Fruit fly (Drosophila melanogaster) whole organism, embryonic: Measurements from ENCODE around the gene CG34300.

Experiments used
- Blimp-1 ChIP-seq: fragments of 200-800 bp; sonication (Bioruptor generic); optimal IDR thresholded peaks from 3 replicates; lab custom pipeline; 2018; ENCODE audit warnings: missing biosample characterization, missing genetic modification characterization, mild to moderate bottlenecking, moderate library complexity, missing genetic modification reagents
- C15 ChIP-seq: fragments of 200-800 bp; sonication (Bioruptor generic); IDR thresholded peaks from 3 replicates; pipeline ENCODE4 v1.3.6; 2022; ENCODE audit warnings: missing biosample characterization, missing genetic modification characterization
- CG15269 ChIP-seq: fragments of 200-800 bp; sonication (Bioruptor generic); optimal IDR thresholded peaks from 2 replicates; lab custom pipeline; 2018; ENCODE audit warnings: missing biosample characterization, mild to moderate bottlenecking, missing genetic modification characterization, moderate library complexity
- CG15514 ChIP-seq: fragments of 200-800 bp; sonication (Bioruptor generic); optimal IDR thresholded peaks from 3 replicates; lab custom pipeline; 2017; ENCODE audit warnings: missing biosample characterization, missing genetic modification characterization, mild to moderate bottlenecking, moderate library complexity, missing genetic modification reagents
- CG17361 ChIP-seq: fragments of 200-800 bp; sonication (Bioruptor generic); IDR thresholded peaks from 3 replicates; pipeline ENCODE4 v1.3.6; 2022; ENCODE audit warnings: missing biosample characterization, missing genetic modification characterization
- CG1832 ChIP-seq: fragments of 200-800 bp; sonication (Bioruptor generic); optimal IDR thresholded peaks from 2 replicates; lab custom pipeline; 2017; ENCODE audit warnings: missing biosample characterization, mild to moderate bottlenecking, missing genetic modification characterization, inconsistent platforms
- CG31365 ChIP-seq: fragments of 200-800 bp; sonication (Bioruptor generic); optimal IDR thresholded peaks from 2 replicates; lab custom pipeline; 2018; ENCODE audit warnings: missing biosample characterization, mild to moderate bottlenecking, missing genetic modification characterization
- CG43689 ChIP-seq: fragments of 200-800 bp; sonication (Bioruptor generic); IDR thresholded peaks from 2 replicates; pipeline ENCODE4 v1.3.6; 2022; ENCODE audit warnings: missing biosample characterization, missing genetic modification characterization
- CG4730 ChIP-seq: fragments of 200-800 bp; sonication (Bioruptor generic); IDR thresholded peaks from 2 replicates; pipeline ENCODE4 v1.3.6; 2022; ENCODE audit warnings: missing biosample characterization, missing genetic modification characterization
- CG5953 ChIP-seq: fragments of 200-800 bp; sonication (Bioruptor generic); IDR thresholded peaks from 2 replicates; pipeline ENCODE4 v1.3.6; 2022; ENCODE audit warnings: missing biosample characterization, missing genetic modification characterization
- CG6689 ChIP-seq: fragments of 200-800 bp; sonication (Bioruptor generic); IDR thresholded peaks from 2 replicates; pipeline ENCODE4 v1.3.6; 2022; ENCODE audit warnings: missing biosample characterization, missing genetic modification characterization
- CG7745 ChIP-seq: fragments of 200-800 bp; sonication (Bioruptor generic); optimal IDR thresholded peaks from 2 replicates; lab custom pipeline; 2018; ENCODE audit warnings: missing biosample characterization, mild to moderate bottlenecking, missing genetic modification characterization, moderate library complexity
- CG7839 ChIP-seq: fragments of 200-800 bp; sonication (Bioruptor generic); optimal IDR thresholded peaks from 3 replicates; lab custom pipeline; 2018; ENCODE audit warnings: missing biosample characterization, mild to moderate bottlenecking, missing genetic modification characterization, moderate library complexity
- CG8089 ChIP-seq: fragments of 200-800 bp; sonication (Bioruptor generic); optimal IDR thresholded peaks from 3 replicates; lab custom pipeline; 2016; ENCODE audit warnings: missing biosample characterization, missing genetic modification characterization
- CG8281 ChIP-seq: fragments of 200-800 bp; sonication (Bioruptor generic); optimal IDR thresholded peaks from 2 replicates; lab custom pipeline; 2018; ENCODE audit warnings: missing biosample characterization, mild to moderate bottlenecking, missing genetic modification characterization, moderate library complexity
- CG9727 ChIP-seq: fragments of 200-800 bp; sonication (Bioruptor generic); optimal IDR thresholded peaks from 3 replicates; lab custom pipeline; 2017; ENCODE audit warnings: missing biosample characterization, mild to moderate bottlenecking, missing genetic modification characterization
- Chrac-16 ChIP-seq: fragments of 200-800 bp; sonication (Bioruptor generic); optimal IDR thresholded peaks from 3 replicates; lab custom pipeline; 2016; ENCODE audit warnings: missing biosample characterization, missing genetic modification characterization
- D19A ChIP-seq: fragments of 200-800 bp; optimal IDR thresholded peaks from 3 replicates; lab custom pipeline; 2019; ENCODE audit warnings: missing biosample characterization, mild to moderate bottlenecking, missing genetic modification characterization, moderate library complexity
- Dad ChIP-seq: fragments of 200-800 bp; sonication (Bioruptor generic); optimal IDR thresholded peaks from 3 replicates; lab custom pipeline; 2016; ENCODE audit warnings: missing biosample characterization, missing genetic modification characterization
- Dip3 ChIP-seq: fragments of 200-800 bp; sonication (Bioruptor generic); optimal IDR thresholded peaks from 3 replicates; lab custom pipeline; 2016; ENCODE audit warnings: missing biosample characterization, missing genetic modification characterization
- GATAe ChIP-seq: fragments of 200-800 bp; sonication (Bioruptor generic); conservative IDR thresholded peaks from 2 replicates; pipeline ENCODE4 v1.3.6; 2022; ENCODE audit warnings: missing biosample characterization, missing genetic modification characterization
- Gug ChIP-seq: fragments of 200-800 bp; sonication (Bioruptor generic); IDR thresholded peaks from 4 replicates; pipeline ENCODE4 v1.3.6; 2022; ENCODE audit warnings: missing biosample characterization, missing genetic modification characterization
- H2.0 ChIP-seq: fragments of 200-800 bp; sonication (Bioruptor generic); IDR thresholded peaks from 2 replicates; pipeline ENCODE4 v1.3.6; 2022; ENCODE audit warnings: missing biosample characterization, missing genetic modification characterization
- MBD-R2 ChIP-seq: fragments of 200-800 bp; sonication (Bioruptor generic); IDR thresholded peaks from 2 replicates; pipeline ENCODE4 v1.3.6; 2022; ENCODE audit warnings: missing biosample characterization, missing genetic modification characterization
- Meics ChIP-seq: fragments of 200-800 bp; sonication (Bioruptor generic); optimal IDR thresholded peaks from 2 replicates; lab custom pipeline; 2017; ENCODE audit warnings: missing biosample characterization, mild to moderate bottlenecking, missing genetic modification characterization
- Oli ChIP-seq: fragments of 200-800 bp; sonication (Bioruptor generic); optimal IDR thresholded peaks from 2 replicates; lab custom pipeline; 2018; ENCODE audit warnings: missing biosample characterization, mild to moderate bottlenecking, missing genetic modification characterization, moderate library complexity
- PHDP ChIP-seq: fragments of 200-800 bp; sonication (Bioruptor generic); optimal IDR thresholded peaks from 3 replicates; lab custom pipeline; 2018; ENCODE audit warnings: missing biosample characterization, mild to moderate bottlenecking, missing genetic modification characterization, moderate library complexity
- Pdp1 ChIP-seq, 2 experiments: fragments of 200-800 bp; sonication (Bioruptor generic); optimal IDR thresholded peaks; 3 replicates each; lab custom pipeline; 2016; ENCODE audit warnings: missing biosample characterization in 2 of 2, missing genetic modification characterization in 2 of 2, mild to moderate bottlenecking in 1 of 2, moderate library complexity in 1 of 2
- abd-A ChIP-seq: fragments of 200-800 bp; sonication (Bioruptor generic); optimal IDR thresholded peaks from 3 replicates; lab custom pipeline; 2019; ENCODE audit warnings: missing biosample characterization, mild to moderate bottlenecking, missing genetic modification characterization, moderate library complexity
- bab2 ChIP-seq: fragments of 200-800 bp; sonication (Bioruptor generic); optimal IDR thresholded peaks from 2 replicates; lab custom pipeline; 2016; ENCODE audit warnings: missing biosample characterization, missing genetic modification characterization
- cad ChIP-seq: fragments of >200 bp; optimal IDR thresholded peaks from 2 replicates; lab custom pipeline; 2017; ENCODE audit warnings: missing biosample characterization, missing genetic modification characterization
- chn ChIP-seq: fragments of 200-800 bp; sonication (Bioruptor generic); optimal IDR thresholded peaks from 2 replicates; lab custom pipeline; 2016; ENCODE audit warnings: missing biosample characterization, missing genetic modification characterization
- corto ChIP-seq: fragments of 200-800 bp; sonication (Bioruptor generic); optimal IDR thresholded peaks from 2 replicates; lab custom pipeline; 2016; ENCODE audit warnings: missing biosample characterization, mild to moderate bottlenecking, missing genetic modification characterization, moderate library complexity
- crp ChIP-seq, 2 experiments: fragments of 200-800 bp; sonication (Bioruptor generic); optimal IDR thresholded peaks; 2 replicates in 1 of 2; 3 replicates in 1 of 2; lab custom pipeline; 2017; ENCODE audit warnings: missing biosample characterization in 2 of 2, missing genetic modification characterization in 2 of 2, mild to moderate bottlenecking in 1 of 2, moderate library complexity in 1 of 2
- dmrt99B ChIP-seq: fragments of 200-800 bp; sonication (Bioruptor generic); optimal IDR thresholded peaks from 2 replicates; lab custom pipeline; 2018; ENCODE audit warnings: missing biosample characterization, mild to moderate bottlenecking, missing genetic modification characterization, moderate library complexity
- fu2 ChIP-seq: fragments of 200-800 bp; sonication (Bioruptor generic); optimal IDR thresholded peaks from 2 replicates; lab custom pipeline; 2016; ENCODE audit warnings: missing biosample characterization, missing genetic modification characterization
- grau ChIP-seq: fragments of 200-800 bp; optimal IDR thresholded peaks from 3 replicates; lab custom pipeline; 2019; ENCODE audit warnings: missing biosample characterization, mild to moderate bottlenecking, missing genetic modification characterization, moderate library complexity
- ind ChIP-seq: fragments of 200-800 bp; sonication (Bioruptor generic); optimal IDR thresholded peaks from 3 replicates; lab custom pipeline; 2016; ENCODE audit warnings: missing biosample characterization, missing genetic modification characterization
- lbe ChIP-seq: fragments of 200-800 bp; sonication (Bioruptor generic); optimal IDR thresholded peaks from 2 replicates; lab custom pipeline; 2016; ENCODE audit warnings: missing biosample characterization, mild to moderate bottlenecking, missing genetic modification characterization
- lola ChIP-seq, 3 experiments: fragments of >200 bp in 2 of 3; fragments of 200-800 bp in 1 of 3; sonication (Bioruptor generic) in 1 of 3; optimal IDR thresholded peaks; 2 replicates each; lab custom pipeline; 2017 to 2019; ENCODE audit warnings: missing biosample characterization in 3 of 3, missing genetic modification characterization in 3 of 3, mild to moderate bottlenecking in 1 of 3, moderate library complexity in 1 of 3
- nerfin-2 ChIP-seq: fragments of 200-800 bp; sonication (Bioruptor generic); IDR thresholded peaks from 2 replicates; pipeline ENCODE4 v1.3.6; 2022; ENCODE audit warnings: missing biosample characterization, missing genetic modification characterization; ENCODE audit not compliant: partially characterized antibody
- nom ChIP-seq: fragments of 200-800 bp; sonication (Bioruptor generic); optimal IDR thresholded peaks from 2 replicates; lab custom pipeline; 2017; ENCODE audit warnings: missing biosample characterization, missing genetic modification characterization, mild to moderate bottlenecking, moderate library complexity, missing genetic modification reagents
- p53 ChIP-seq: fragments of 200-800 bp; sonication (Bioruptor generic); optimal IDR thresholded peaks from 2 replicates; lab custom pipeline; 2016; ENCODE audit warnings: missing biosample characterization, missing genetic modification characterization
- row ChIP-seq: fragments of 200-800 bp; sonication (Bioruptor generic); IDR thresholded peaks from 3 replicates; pipeline ENCODE4 v1.3.6; 2022; ENCODE audit warnings: missing biosample characterization, missing genetic modification characterization
- sd ChIP-seq: fragments of 200-800 bp; sonication (Bioruptor generic); optimal IDR thresholded peaks from 3 replicates; lab custom pipeline; 2018; ENCODE audit warnings: missing biosample characterization, mild to moderate bottlenecking, missing genetic modification characterization, moderate library complexity
- tin ChIP-seq: fragments of 200-800 bp; sonication (Bioruptor generic); optimal IDR thresholded peaks from 3 replicates; lab custom pipeline; 2016; ENCODE audit warnings: missing biosample characterization, missing genetic modification characterization
- zfh1 ChIP-seq: fragments of 200-800 bp; sonication (Bioruptor generic); IDR thresholded peaks from 3 replicates; pipeline ENCODE4 v1.3.6; 2022; ENCODE audit warnings: missing biosample characterization, missing genetic modification characterization

The CG34300 gene

dm6 chr3R:30281345-30282133 is 24.9 kb downstream of the CG34300 start (continued):
- TF ChIP-seq nom (GFP tag; lab: Kevin White, UChicago) (peak; percentile 15), cad (GFP tag; lab: Kevin White, UChicago) (no peak), CG8089 (GFP tag; lab: Kevin White, UChicago) (no peak), abd-A (tag; lab: Kevin White, UChicago) (peak; percentile 64), p53 (GFP tag; lab: Kevin White, UChicago) (no peak), lbe (GFP tag; lab: Kevin White, UChicago) (peak; percentile 55), CG1832 (GFP tag; lab: Kevin White, UChicago) (no peak), C15 (GFP tag; lab: Robert Waterston, UW) (no peak), CG31365 (tag; lab: Kevin White, UChicago) (no peak), Oli (tag; lab: Kevin White, UChicago) (no peak), tin (GFP tag; lab: Kevin White, UChicago) (no peak), Meics (GFP tag; lab: Kevin White, UChicago) (no peak), sd (peak; percentile 52), MBD-R2 (GFP tag; lab: Robert Waterston, UW) (no peak), D19A (tag; lab: Kevin White, UChicago) (peak; percentile 80), bab2 (GFP tag; lab: Kevin White, UChicago) (no peak)

dm6 chr3R:30280312-30280711 is 26.1 kb downstream of the CG34300 start:
- peak; percentile 17 for TF ChIP-seq Blimp-1
- TF ChIP-seq fu2 = peak; percentile 5
- TF ChIP-seq PHDP (tag; lab: Kevin White, UChicago) = peak; percentile 27
- TF ChIP-seq row (GFP tag; lab: Robert Waterston, UW) = peak; percentile 31; the same call in 2 of the 3 replicates
- TF ChIP-seq CG7839 = peak; percentile 42
- peak; percentile 63 for TF ChIP-seq zfh1
- peak; percentile 11 for TF ChIP-seq Chrac-16 (GFP tag; lab: Kevin White, UChicago)
- peak; percentile 17 for TF ChIP-seq corto
- TF ChIP-seq lola (GFP tag; optimal IDR thresholded peaks at IDR 0.05; lab: Kevin White, UChicago) = no peak
- peak; percentile 27 for TF ChIP-seq Dip3 (GFP tag; lab: Kevin White, UChicago)
- no peak for TF ChIP-seq GATAe (GFP tag; lab: Robert Waterston, UW)
- no peak for TF ChIP-seq CG5953
- TF ChIP-seq nerfin-2 (GFP tag; lab: Robert Waterston, UW) = no peak
- peak; percentile 37; the same call in 1 of the 2 replicates for TF ChIP-seq H2.0
- peak; percentile 34; the same call in 1 of the 2 replicates for TF ChIP-seq CG6689 (GFP tag; lab: Robert Waterston, UW)
- no peak for TF ChIP-seq chn (GFP tag; lab: Kevin White, UChicago)
- peak; percentile 30 for TF ChIP-seq grau
- peak; percentile 25 for TF ChIP-seq CG15269 (tag; lab: Kevin White, UChicago)
- TF ChIP-seq Gug = 0 out of 4 replicates have a peak, but pooled peaks have one; percentile 35
- peak; percentile 11 for TF ChIP-seq dmrt99B
- no peak for TF ChIP-seq crp (GFP tag; optimal IDR thresholded peaks at IDR 0.05; lab: Kevin White, UChicago)
- peak; percentile 30 for TF ChIP-seq CG9727 (GFP tag; lab: Kevin White, UChicago)
- no peak for TF ChIP-seq CG43689
- TF ChIP-seq CG7745 (tag; lab: Kevin White, UChicago) = no peak
- TF ChIP-seq CG15514 = peak; percentile 17
- no peak for TF ChIP-seq CG4730 (GFP tag; lab: Robert Waterston, UW)
- TF ChIP-seq ind (GFP tag; lab: Kevin White, UChicago) = peak; percentile 17
- TF ChIP-seq Pdp1 (GFP tag; optimal IDR thresholded peaks at IDR 0.05; lab: Kevin White, UChicago) = peak in 1 of 2 experiments; percentile 68
- TF ChIP-seq CG8281 (tag; lab: Kevin White, UChicago) = no peak
- TF ChIP-seq Dad = no peak
- TF ChIP-seq CG17361 (GFP tag; lab: Robert Waterston, UW) = 0 out of 3 replicates have a peak, but pooled peaks have one; percentile 12
